Worm (Caenorhabditis elegans) whole organism, L4 larva: ENCODE data around the gene W02A2.9.

Experiments used
- F10B5.3 ChIP-seq: sonication (generic microtip); optimal IDR thresholded peaks from 2 replicates; lab custom pipeline; 2016; ENCODE audit warnings: mild to moderate bottlenecking, missing genetic modification characterization, missing compliant biosample characterization
- F26F4.8 ChIP-seq: fragments of 200-800 bp; sonication (Bioruptor generic); conservative IDR thresholded peaks from 2 replicates; pipeline ENCODE4 v1.3.6; 2022; ENCODE audit warnings: missing genetic modification characterization, missing compliant biosample characterization
- F37D6.2 ChIP-seq: sonication (generic microtip); optimal IDR thresholded peaks from 2 replicates; lab custom pipeline; 2016; ENCODE audit warnings: mild to moderate bottlenecking, missing genetic modification characterization, missing compliant biosample characterization
- F49E8.2 ChIP-seq: sonication (generic microtip); optimal IDR thresholded peaks from 2 replicates; lab custom pipeline; 2016; ENCODE audit warnings: missing compliant biosample characterization, mild to moderate bottlenecking, missing genetic modification characterization, borderline replicate concordance
- R02D3.7 ChIP-seq: fragments of 150-350 bp; sonication (generic microtip); optimal IDR thresholded peaks from 3 replicates; lab custom pipeline; 2014; ENCODE audit warnings: missing biosample characterization, missing genetic modification characterization
- T20F7.1 ChIP-seq: fragments of 200-800 bp; sonication (Bioruptor generic); optimal IDR thresholded peaks from 2 replicates; lab custom pipeline; 2018; ENCODE audit warnings: mild to moderate bottlenecking, missing genetic modification characterization, missing compliant biosample characterization
- Y5F2A.4 ChIP-seq: fragments of 200-800 bp; sonication (Bioruptor generic); optimal IDR thresholded peaks from 2 replicates; lab custom pipeline; 2018; ENCODE audit warnings: mild to moderate bottlenecking, missing genetic modification characterization, missing compliant biosample characterization
- ZK546.5 ChIP-seq, 2 experiments: sonication (generic microtip); optimal IDR thresholded peaks; 2 replicates each; lab custom pipeline; 2017; ENCODE audit warnings: missing biosample characterization in 2 of 2, missing genetic modification characterization in 2 of 2
- ama-1 ChIP-seq: fragments of 150-350 bp; optimal IDR thresholded peaks from 2 replicates; lab custom pipeline; 2014; ENCODE audit warnings: inconsistent platforms, mixed read lengths
- ceh-32 ChIP-seq: sonication (generic microtip); optimal IDR thresholded peaks from 2 replicates; lab custom pipeline; 2016; ENCODE audit warnings: mild to moderate bottlenecking, missing genetic modification characterization, missing compliant biosample characterization; ENCODE audit not compliant: poor library complexity
- ceh-62 ChIP-seq: sonication (generic microtip); optimal IDR thresholded peaks from 2 replicates; lab custom pipeline; 2017; ENCODE audit warnings: missing biosample characterization, missing genetic modification characterization
- ceh-82 ChIP-seq: sonication (generic microtip); optimal IDR thresholded peaks from 2 replicates; lab custom pipeline; 2017; ENCODE audit warnings: missing biosample characterization, missing genetic modification characterization
- ctbp-1 ChIP-seq: fragments of 200-800 bp; sonication (Bioruptor generic); IDR thresholded peaks from 2 replicates; pipeline ENCODE4 v1.3.6; 2022; ENCODE audit warnings: missing genetic modification reagents, missing genetic modification characterization, missing compliant biosample characterization
- dmd-6 ChIP-seq: fragments of 200-800 bp; sonication (Bioruptor generic); IDR thresholded peaks from 2 replicates; pipeline ENCODE4 v1.3.6; 2022; ENCODE audit warnings: missing genetic modification reagents, missing genetic modification characterization, missing compliant biosample characterization
- dmd-8 ChIP-seq: fragments of 200-800 bp; sonication (Bioruptor generic); IDR thresholded peaks from 2 replicates; pipeline ENCODE4 v1.3.6; 2022; ENCODE audit warnings: missing genetic modification characterization, missing compliant biosample characterization
- duxl-1 ChIP-seq: sonication (generic microtip); optimal IDR thresholded peaks from 2 replicates; lab custom pipeline; 2016; ENCODE audit warnings: mild to moderate bottlenecking, missing genetic modification characterization, moderate library complexity, missing compliant biosample characterization; ENCODE audit not compliant: poor library complexity
- egl-43 ChIP-seq: fragments of 200-800 bp; sonication (Bioruptor generic); IDR thresholded peaks from 2 replicates; pipeline ENCODE4 v1.3.6; 2022; ENCODE audit warnings: missing genetic modification reagents, missing genetic modification characterization, missing compliant biosample characterization
- fkh-10 ChIP-seq: fragments of 150-350 bp; optimal IDR thresholded peaks from 2 replicates; lab custom pipeline; 2014; ENCODE audit warnings: missing biosample characterization, missing genetic modification reagents, missing genetic modification characterization
- fos-1 ChIP-seq: fragments of 150-350 bp; optimal IDR thresholded peaks from 2 replicates; lab custom pipeline; 2014; ENCODE audit warnings: missing biosample characterization, missing genetic modification characterization
- gei-8 ChIP-seq: fragments of 200-800 bp; sonication (Bioruptor generic); optimal IDR thresholded peaks from 2 replicates; lab custom pipeline; 2018; ENCODE audit warnings: mild to moderate bottlenecking, missing genetic modification characterization, missing compliant biosample characterization
- hlh-11 ChIP-seq: fragments of 200-800 bp; sonication (Bioruptor generic); optimal IDR thresholded peaks from 2 replicates; lab custom pipeline; 2018; ENCODE audit warnings: mild to moderate bottlenecking, missing genetic modification characterization, missing compliant biosample characterization
- hlh-30 ChIP-seq: sonication (generic microtip); optimal IDR thresholded peaks from 2 replicates; lab custom pipeline; 2017; ENCODE audit warnings: antibody characterized with exemption, mild to moderate bottlenecking, missing genetic modification characterization, missing compliant biosample characterization; ENCODE audit not compliant: insufficient read depth
- jun-1 ChIP-seq: fragments of 150-350 bp; optimal IDR thresholded peaks from 2 replicates; lab custom pipeline; 2014; ENCODE audit warnings: missing biosample characterization, missing genetic modification reagents, missing genetic modification characterization
- lin-13 ChIP-seq: fragments of 150-350 bp; optimal IDR thresholded peaks from 2 replicates; lab custom pipeline; 2014; ENCODE audit warnings: missing biosample characterization, missing genetic modification reagents, missing genetic modification characterization
- lir-3 ChIP-seq: sonication (generic microtip); optimal IDR thresholded peaks from 2 replicates; lab custom pipeline; 2016; ENCODE audit warnings: mild to moderate bottlenecking, missing genetic modification characterization, missing compliant biosample characterization
- lsy-2 ChIP-seq, 2 experiments: fragments of 150-350 bp in 1 of 2; sonication (generic microtip) in 1 of 2; optimal IDR thresholded peaks; 2 replicates each; lab custom pipeline; 2014 to 2017; ENCODE audit warnings: missing biosample characterization in 2 of 2, missing genetic modification characterization in 2 of 2
- madf-5 ChIP-seq, 2 experiments: fragments of 200-800 bp; sonication (Bioruptor generic); IDR thresholded peaks; 2 replicates each; pipeline ENCODE4 v1.3.6; 2022; ENCODE audit warnings: missing compliant biosample characterization in 2 of 2, missing genetic modification characterization in 2 of 2
- madf-9 ChIP-seq: fragments of 200-800 bp; sonication (Bioruptor generic); conservative IDR thresholded peaks from 2 replicates; pipeline ENCODE4 v1.3.6; 2022; ENCODE audit warnings: missing genetic modification reagents, missing genetic modification characterization, missing compliant biosample characterization
- mdt-29 ChIP-seq: fragments of 200-800 bp; sonication (Bioruptor generic); IDR thresholded peaks from 2 replicates; pipeline ENCODE4 v1.3.6; 2022; ENCODE audit warnings: missing genetic modification reagents, missing genetic modification characterization, missing compliant biosample characterization
- mxl-2 ChIP-seq: fragments of 200-800 bp; sonication (Bioruptor generic); conservative IDR thresholded peaks from 2 replicates; pipeline ENCODE4 v1.3.6; 2022; ENCODE audit warnings: missing genetic modification reagents, missing genetic modification characterization, missing compliant biosample characterization
- nhr-10 ChIP-seq: fragments of 150-350 bp; optimal IDR thresholded peaks from 2 replicates; lab custom pipeline; 2014; ENCODE audit warnings: missing biosample characterization, missing genetic modification characterization
- nhr-102 ChIP-seq: sonication (generic microtip); optimal IDR thresholded peaks from 2 replicates; lab custom pipeline; 2016; ENCODE audit warnings: mild to moderate bottlenecking, missing genetic modification characterization, moderate library complexity, missing compliant biosample characterization
- nhr-11 ChIP-seq: fragments of 150-350 bp; optimal IDR thresholded peaks from 2 replicates; lab custom pipeline; 2014; ENCODE audit warnings: missing biosample characterization, missing genetic modification characterization
- nhr-25 ChIP-seq: sonication (generic microtip); optimal IDR thresholded peaks from 2 replicates; lab custom pipeline; 2017; ENCODE audit warnings: missing genetic modification characterization, mild to moderate bottlenecking, missing compliant biosample characterization, antibody characterized with exemption, moderate library complexity, borderline replicate concordance; ENCODE audit not compliant: insufficient read depth
- nhr-41 ChIP-seq: fragments of 200-800 bp; sonication (Bioruptor generic); IDR thresholded peaks from 2 replicates; pipeline ENCODE4 v1.3.6; 2022; ENCODE audit warnings: missing genetic modification reagents, missing genetic modification characterization, missing compliant biosample characterization
- nhr-6 ChIP-seq: fragments of 150-350 bp; optimal IDR thresholded peaks from 2 replicates; lab custom pipeline; 2014; ENCODE audit warnings: missing biosample characterization, missing genetic modification characterization
- nhr-76 ChIP-seq: fragments of 150-350 bp; optimal IDR thresholded peaks from 2 replicates; lab custom pipeline; 2014; ENCODE audit warnings: missing biosample characterization, missing genetic modification characterization
- pqm-1 ChIP-seq: sonication (generic microtip); optimal IDR thresholded peaks from 2 replicates; lab custom pipeline; 2017; ENCODE audit warnings: missing biosample characterization, missing genetic modification characterization
- sdz-12 ChIP-seq: fragments of 200-800 bp; sonication (Bioruptor generic); optimal IDR thresholded peaks from 2 replicates; lab custom pipeline; 2018; ENCODE audit warnings: mild to moderate bottlenecking, missing genetic modification characterization, missing compliant biosample characterization
- set-16 ChIP-seq: fragments of 200-800 bp; sonication (Bioruptor generic); IDR thresholded peaks from 2 replicates; pipeline ENCODE4 v1.3.6; 2022; ENCODE audit warnings: missing genetic modification reagents, missing genetic modification characterization, missing compliant biosample characterization
- skn-1 ChIP-seq: fragments of 150-350 bp; optimal IDR thresholded peaks from 2 replicates; lab custom pipeline; 2014; ENCODE audit warnings: missing biosample characterization, missing genetic modification characterization
- snpc-1.2 ChIP-seq: fragments of 200-800 bp; sonication (Bioruptor generic); IDR thresholded peaks from 2 replicates; pipeline ENCODE4 v1.3.6; 2022; ENCODE audit warnings: missing genetic modification reagents, missing genetic modification characterization, missing compliant biosample characterization
- spr-1 ChIP-seq: sonication (generic microtip); optimal IDR thresholded peaks from 2 replicates; lab custom pipeline; 2016; ENCODE audit warnings: mild to moderate bottlenecking, missing genetic modification characterization, missing compliant biosample characterization
- spr-3 ChIP-seq: fragments of 200-800 bp; sonication (Bioruptor generic); optimal IDR thresholded peaks from 2 replicates; lab custom pipeline; 2018; ENCODE audit warnings: mild to moderate bottlenecking, missing genetic modification characterization, missing compliant biosample characterization
- tag-97 ChIP-seq: fragments of 200-800 bp; sonication (Bioruptor generic); IDR thresholded peaks from 2 replicates; pipeline ENCODE4 v1.3.6; 2022; ENCODE audit warnings: missing genetic modification characterization, missing compliant biosample characterization
- unc-130 ChIP-seq: sonication (generic microtip); optimal IDR thresholded peaks from 2 replicates; lab custom pipeline; 2016; ENCODE audit warnings: missing genetic modification reagents, missing genetic modification characterization, missing compliant biosample characterization
- unc-62 ChIP-seq, 3 experiments: fragments of 150-350 bp in 1 of 3; sonication (generic microtip); optimal IDR thresholded peaks in 2 of 3; peaks in 1 of 3; 1 replicate in 1 of 3; 2 replicates in 2 of 3; lab custom pipeline; 2014 to 2017; ENCODE audit warnings: missing biosample characterization in 3 of 3, missing genetic modification characterization in 3 of 3, missing genetic modification reagents in 3 of 3, missing genotype in 1 of 3
- zag-1 ChIP-seq: fragments of 150-350 bp; optimal IDR thresholded peaks from 2 replicates; lab custom pipeline; 2014; ENCODE audit warnings: missing biosample characterization, missing genetic modification characterization
- zfp-3 ChIP-seq: fragments of 200-800 bp; sonication (Bioruptor generic); conservative IDR thresholded peaks from 2 replicates; pipeline ENCODE4 v1.3.6; 2022; ENCODE audit warnings: missing genetic modification reagents, missing genetic modification characterization, missing compliant biosample characterization
- zip-11 ChIP-seq: fragments of 200-800 bp; sonication (Bioruptor generic); IDR thresholded peaks from 2 replicates; pipeline ENCODE4 v1.3.6; 2022; ENCODE audit warnings: missing genetic modification characterization, missing compliant biosample characterization
- ztf-7 ChIP-seq: fragments of 150-350 bp; optimal IDR thresholded peaks from 2 replicates; lab custom pipeline; 2014; ENCODE audit warnings: missing biosample characterization, missing genetic modification characterization

W02A2.9 gene

DNA sequence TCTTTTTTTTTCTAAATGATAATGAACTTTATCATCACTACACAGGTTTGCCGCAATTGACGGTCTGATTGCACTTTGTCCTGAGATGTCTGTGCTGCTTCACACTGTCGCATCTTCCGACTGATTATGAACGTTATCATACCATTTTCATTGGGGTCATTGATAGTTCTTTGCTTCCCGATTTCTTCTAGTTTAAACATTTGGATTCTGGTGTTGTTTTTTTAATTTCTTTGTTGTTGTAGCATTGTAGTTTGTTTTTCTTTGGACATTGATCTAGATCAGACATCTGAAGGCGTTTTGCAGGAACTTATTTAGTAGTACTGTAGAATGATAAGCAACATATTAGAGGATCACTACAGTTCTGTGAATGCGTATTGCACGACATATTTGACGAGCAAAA, 28.7 kb upstream of the W02A2.9 start (continued):
- no peak for TF ChIP-seq Y5F2A.4
- peak; percentile 87 for TF ChIP-seq dmd-6 (GFP tag; lab: Robert Waterston, UW)
- TF ChIP-seq T20F7.1 (GFP tag; lab: Kevin White, UChicago) = peak; percentile 83
- no peak for TF ChIP-seq tag-97 (GFP tag; lab: Robert Waterston, UW)
- TF ChIP-seq hlh-11 = peak; percentile 93
- peak; percentile 56 for TF ChIP-seq nhr-11 (tag; lab: Kevin White, UChicago)
- TF ChIP-seq ZK546.5 (tag; optimal IDR thresholded peaks at IDR 0.05; lab: Kevin White, UChicago) = no peak
- TF ChIP-seq duxl-1 = peak; percentile 68
- TF ChIP-seq lsy-2 (tag; optimal IDR thresholded peaks at IDR 0.05; lab: Kevin White, UChicago) = peak; percentile 65 to 71
- no peak for TF ChIP-seq sdz-12 (GFP tag; lab: Kevin White, UChicago)
- peak; percentile 91; the same call in 1 of the 2 replicates for TF ChIP-seq zfp-3 (GFP tag; lab: Robert Waterston, UW)
- TF ChIP-seq ceh-82 (tag; lab: Kevin White, UChicago) = no peak
- TF ChIP-seq ctbp-1 = no peak
- peak; percentile 87 for TF ChIP-seq mdt-29
- TF ChIP-seq hlh-30 = peak; percentile 61
- TF ChIP-seq ceh-32 (tag; lab: Kevin White, UChicago) = no peak
- TF ChIP-seq nhr-102 (tag; lab: Kevin White, UChicago) = peak; percentile 67
- no peak for TF ChIP-seq F49E8.2 (tag; lab: Kevin White, UChicago)
- TF ChIP-seq skn-1 = no peak
- no peak for TF ChIP-seq dmd-8
- no peak for TF ChIP-seq zag-1 (tag; lab: Kevin White, UChicago)
- TF ChIP-seq nhr-41 = 0 out of 2 replicates have a peak, but pooled peaks have one; percentile 14
- TF ChIP-seq F10B5.3 (tag; lab: Kevin White, UChicago) = no peak
- TF ChIP-seq unc-130 (GFP tag; lab: Kevin White, UChicago) = no peak
- TF ChIP-seq snpc-1.2 (GFP tag; lab: Robert Waterston, UW) = no peak
- no peak for TF ChIP-seq spr-3 (GFP tag; lab: Kevin White, UChicago)
- 0 out of 4 replicates have a peak, but pooled peaks of 1 of the 2 experiments have one; percentile 67 for TF ChIP-seq madf-5 (GFP tag; IDR thresholded peaks at IDR 0.05; lab: Robert Waterston, UW)
- no peak for TF ChIP-seq F26F4.8 (GFP tag; lab: Robert Waterston, UW)
- TF ChIP-seq spr-1 (tag; lab: Kevin White, UChicago) = peak; percentile 1
- peak; percentile 55 for TF ChIP-seq gei-8
- TF ChIP-seq R02D3.7 (tag; lab: Kevin White, UChicago) = no peak
- TF ChIP-seq mxl-2 (GFP tag; lab: Robert Waterston, UW) = no peak
- TF ChIP-seq pqm-1 (tag; lab: Kevin White, UChicago) = peak; percentile 88
- no peak for TF ChIP-seq madf-9
- peak; percentile 34 for TF ChIP-seq ama-1
- peak; percentile 54 for TF ChIP-seq nhr-76 (tag; lab: Kevin White, UChicago)
- TF ChIP-seq nhr-25 (tag; lab: Kevin White, UChicago) = no peak
- no peak for TF ChIP-seq egl-43 (GFP tag; lab: Robert Waterston, UW)
- TF ChIP-seq ztf-7 (tag; lab: Kevin White, UChicago) = peak; percentile 62
- TF ChIP-seq lir-3 = no peak
- peak; percentile 90 for TF ChIP-seq nhr-10
- TF ChIP-seq jun-1 = peak; percentile 59
- TF ChIP-seq fos-1 (tag; lab: Kevin White, UChicago) = no peak
- TF ChIP-seq ceh-62 (tag; lab: Kevin White, UChicago) = no peak
- TF ChIP-seq lin-13 (GFP tag; lab: Kevin White, UChicago) = no peak
- peak in 1 of 2 experiments; percentile 88 for TF ChIP-seq unc-62 (GFP tag; optimal IDR thresholded peaks at IDR 0.05 in 1 of 2; lab: Kevin White, UChicago)
- no peak for TF ChIP-seq unc-62 (tag; optimal IDR thresholded peaks at IDR 0.05; lab: Kevin White, UChicago)
- no peak for TF ChIP-seq set-16 (GFP tag; lab: Robert Waterston, UW)
- TF ChIP-seq zip-11 = no peak
- TF ChIP-seq fkh-10 (GFP tag; lab: Kevin White, UChicago) = no peak
- no peak for TF ChIP-seq nhr-6
- no peak for TF ChIP-seq F37D6.2 (tag; lab: Kevin White, UChicago)
